Fruit fly (Drosophila melanogaster): Measurements from ENCODE around the gene CG3557.

The CG3557 gene

DNA sequence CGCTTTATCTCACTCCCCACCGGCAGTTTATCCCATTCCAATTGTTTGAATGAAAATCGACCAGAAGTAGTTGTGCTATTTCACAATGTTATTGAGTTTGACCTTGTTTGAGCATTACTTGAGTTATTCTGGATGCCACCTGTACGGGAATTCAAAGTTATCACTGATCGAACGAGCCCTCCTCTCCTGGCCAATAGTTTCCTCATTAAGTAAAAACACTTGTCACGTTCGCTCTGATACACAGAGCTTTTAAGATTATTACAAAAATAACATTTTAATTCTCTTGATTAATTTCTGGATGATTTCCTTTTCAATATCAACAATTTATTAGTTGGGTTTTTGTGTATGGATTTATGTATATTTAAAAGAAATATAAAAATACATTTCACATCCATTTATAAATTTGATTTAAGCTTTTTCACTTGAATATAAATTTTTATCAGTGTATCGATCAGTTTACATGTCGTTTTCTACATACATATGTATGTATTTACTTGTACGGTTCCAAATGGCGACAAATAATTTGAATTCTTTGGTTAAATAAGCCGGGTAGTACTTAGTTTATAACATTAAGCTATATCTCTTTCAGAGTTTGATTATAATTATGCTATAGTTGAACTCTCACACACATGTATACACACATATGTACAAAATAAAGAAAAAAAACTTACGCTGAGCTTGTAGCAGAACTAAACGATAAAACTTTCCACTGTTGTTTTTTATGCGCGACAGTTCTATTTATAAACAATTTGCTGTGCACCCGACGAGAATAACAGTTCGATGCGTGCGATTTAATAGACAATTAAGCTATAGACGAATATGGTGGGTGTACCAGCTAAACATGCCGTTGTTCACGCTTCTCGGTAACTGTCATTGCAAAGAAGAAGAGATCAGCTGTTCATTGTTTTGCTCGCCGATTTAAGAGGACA, 11.5 kb downstream of the CG3557 start, which contains the start of the genes CG3609 and CG15390 (continued):
- TF ChIP-seq esg (GFP tag; conservative IDR thresholded peaks at IDR 0.05) (peak; percentile 59; the same call in 1 of the 2 replicates), CG11247 (GFP tag; IDR thresholded peaks at IDR 0.05) (peak; percentile 83), CG10147 (GFP tag; optimal IDR thresholded peaks at IDR 0.05) (peak; percentile 69), CG2202 (tag; optimal IDR thresholded peaks at IDR 0.05) (peak; percentile 28), dmrt99B (tag; optimal IDR thresholded peaks at IDR 0.05) (peak; percentile 63), Sox100B (GFP tag; optimal IDR thresholded peaks at IDR 0.05) (peak; percentile 58), CG42726 (GFP tag; IDR thresholded peaks at IDR 0.05; ENCODE audit: partially characterized antibody) (no peak), tx (GFP tag; optimal IDR thresholded peaks at IDR 0.05) (peak; percentile 81), CG5245 (GFP tag; optimal IDR thresholded peaks at IDR 0.05) (peak; percentile 88), CG33557 (GFP tag; optimal IDR thresholded peaks at IDR 0.05) (peak; percentile 21), pnt (GFP tag; optimal IDR thresholded peaks at IDR 0.05) (peak; percentile 67), CG34422 (GFP tag; IDR thresholded peaks at IDR 0.05) (peak; percentile 85), Poxn (GFP tag; IDR thresholded peaks at IDR 0.05) (peak; percentile 63), D (optimal IDR thresholded peaks at IDR 0.05) (no peak), D (GFP tag; optimal IDR thresholded peaks at IDR 0.05) (peak; percentile 2), B-H2 (GFP tag; optimal IDR thresholded peaks at IDR 0.05) (peak; percentile 98), hth (optimal IDR thresholded peaks at IDR 0.05) (no peak), btn (GFP tag; optimal IDR thresholded peaks at IDR 0.05) (peak; percentile 77), gfzf (GFP tag; optimal IDR thresholded peaks at IDR 0.05) (peak; percentile 30), slou (GFP tag; optimal IDR thresholded peaks at IDR 0.05) (peak; percentile 51), vfl (GFP tag; optimal IDR thresholded peaks at IDR 0.05) (peak; percentile 91), CG4360 (GFP tag; IDR thresholded peaks at IDR 0.05) (no peak), ewg (GFP tag; optimal IDR thresholded peaks at IDR 0.05) (peak; percentile 45), Myb (GFP tag; optimal IDR thresholded peaks at IDR 0.05) (peak; percentile 81), Spps (tag; optimal IDR thresholded peaks at IDR 0.05) (no peak), CG13424 (tag; optimal IDR thresholded peaks at IDR 0.05) (peak; percentile 72), CG1832 (GFP tag; optimal IDR thresholded peaks at IDR 0.05) (no peak), CG31388 (GFP tag; optimal IDR thresholded peaks at IDR 0.05) (peak; percentile 76), CG11696 (GFP tag; IDR thresholded peaks at IDR 0.05) (peak; percentile 42; the same call in 1 of the 2 replicates), sens (GFP tag) (peak; percentile 97), HLH54F (GFP tag; optimal IDR thresholded peaks at IDR 0.05) (peak; percentile 93), inv (GFP tag; IDR thresholded peaks at IDR 0.05; ENCODE audit: partially characterized antibody) (no peak), tgo (GFP tag; IDR thresholded peaks at IDR 0.05) (peak; percentile 64), CG10462 (GFP tag; optimal IDR thresholded peaks at IDR 0.05) (peak; percentile 81), lbe (GFP tag; optimal IDR thresholded peaks at IDR 0.05) (peak; percentile 84), CG4328 (GFP tag; optimal IDR thresholded peaks at IDR 0.05) (no peak), gsb (GFP tag; IDR thresholded peaks at IDR 0.05) (peak; percentile 51; the same call in 1 of the 2 replicates), bcd (GFP tag; optimal IDR thresholded peaks at IDR 0.05) (peak; percentile 71), CG3065 (GFP tag; optimal IDR thresholded peaks at IDR 0.05) (peak; percentile 59), HLH4C (GFP tag; IDR thresholded peaks at IDR 0.05; ENCODE audit: partially characterized antibody) (no peak), CoRest (tag; optimal IDR thresholded peaks at IDR 0.05) (peak; percentile 62), Atf3 (GFP tag; optimal IDR thresholded peaks at IDR 0.05) (peak; percentile 81), H2.0 (GFP tag; IDR thresholded peaks at IDR 0.05) (peak; percentile 79), Lpt (GFP tag; optimal IDR thresholded peaks at IDR 0.05) (no peak), Drgx (GFP tag; IDR thresholded peaks at IDR 0.05) (peak; percentile 69), Gsc (GFP tag; IDR thresholded peaks at IDR 0.05) (no peak), az2 (GFP tag; optimal IDR thresholded peaks at IDR 0.05) (peak; percentile 99), CG11504 (tag; optimal IDR thresholded peaks at IDR 0.05) (peak; percentile 69), zen2 (GFP tag; IDR thresholded peaks at IDR 0.05; ENCODE audit: partially characterized antibody) (no peak)

All from whole organism, embryonic.